Worm (Caenorhabditis elegans): ENCODE results near the gene K05F1.14.
"Not testable (repeated sequence)": the region's sequence is repeated elsewhere in the genome, so short reads cannot be mapped to it uniquely, and the experiment has no call there.

Gene K05F1.14

DNA sequence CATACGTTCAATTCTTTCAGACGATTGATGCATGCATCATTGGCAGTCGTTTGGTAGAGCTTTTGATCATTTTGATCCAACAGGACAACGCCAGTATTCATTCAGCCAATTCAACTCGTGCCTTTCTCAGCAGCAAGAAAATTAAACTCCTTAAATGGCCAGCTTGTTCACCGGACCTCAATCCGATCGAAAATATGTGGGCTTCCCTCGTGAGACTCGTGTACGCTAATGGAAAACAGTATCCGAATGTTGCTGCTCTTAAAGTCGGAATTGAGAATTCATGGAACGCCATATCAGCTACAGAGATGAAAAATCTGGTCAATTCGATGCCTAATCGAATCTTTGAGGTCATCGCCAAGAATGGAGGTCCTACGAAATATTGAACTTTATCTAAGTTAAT, 23.0 kb upstream of the K05F1.14 start, which contains the start of gene wago-5:
Gene wago-5 (minus strand): TSS at position 101 of the 400 bp plus-strand sequence.
- TF ChIP-seq tra-4, hmbx-1, ceh-36 (tag; optimal IDR thresholded peaks at IDR 0.05): not testable (repeated sequence)

DNA sequence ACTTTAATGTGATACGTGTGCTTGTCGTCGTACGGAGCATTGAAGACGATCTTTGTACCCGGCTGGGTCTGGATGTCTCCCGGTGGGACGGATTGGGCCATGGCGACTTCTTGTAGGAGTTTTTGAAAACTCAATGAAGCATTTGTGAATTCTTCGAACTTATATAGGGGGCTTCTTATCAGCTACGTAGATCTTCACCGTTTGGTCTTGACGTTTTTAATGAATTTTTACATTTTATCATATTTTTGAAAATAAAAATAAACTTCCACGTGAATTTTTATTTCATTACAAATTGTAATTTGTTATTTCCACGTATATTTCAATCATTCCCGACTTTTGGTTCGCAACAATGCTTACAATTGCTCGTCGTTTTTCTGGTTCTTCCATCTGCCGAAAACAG, 17.8 kb upstream of the K05F1.14 start, which contains the start of the genes msp-64 and ZK1248.5:
Gene msp-64 (minus strand): TSS at position 101 of the 400 bp plus-strand sequence.
Gene ZK1248.5 (plus strand): TSS at position 285 of the 400 bp plus-strand sequence.
- no peak for TF ChIP-seq F13C5.2 (tag; optimal IDR thresholded peaks at IDR 0.05)
- TF ChIP-seq flt-1 (GFP tag; IDR thresholded peaks at IDR 0.05): no peak
- no peak for TF ChIP-seq ama-1 (optimal IDR thresholded peaks at IDR 0.05)
- TF ChIP-seq pes-1 (GFP tag; IDR thresholded peaks at IDR 0.05): no peak
- TF ChIP-seq ceh-13 (GFP tag; optimal IDR thresholded peaks at IDR 0.05): no peak
- no peak for TF ChIP-seq sea-1 (GFP tag; conservative IDR thresholded peaks at IDR 0.05)
- no peak for TF ChIP-seq ceh-36 (tag; optimal IDR thresholded peaks at IDR 0.05)
- no peak for TF ChIP-seq aly-1 (tag; optimal IDR thresholded peaks at IDR 0.05)
- no peak for TF ChIP-seq tbx-11 (GFP tag; IDR thresholded peaks at IDR 0.05)
- TF ChIP-seq hnd-1 (tag; optimal IDR thresholded peaks at IDR 0.05): no peak
- no peak for TF ChIP-seq tbx-37 (GFP tag; conservative IDR thresholded peaks at IDR 0.05)
- no peak for TF ChIP-seq B0310.2 (tag; optimal IDR thresholded peaks at IDR 0.05)
- no peak for TF ChIP-seq hmg-4 (GFP tag; optimal IDR thresholded peaks at IDR 0.05)
- TF ChIP-seq ets-7 (tag; optimal IDR thresholded peaks at IDR 0.05): no peak
- no peak for TF ChIP-seq hmbx-1 (tag; optimal IDR thresholded peaks at IDR 0.05)

DNA sequence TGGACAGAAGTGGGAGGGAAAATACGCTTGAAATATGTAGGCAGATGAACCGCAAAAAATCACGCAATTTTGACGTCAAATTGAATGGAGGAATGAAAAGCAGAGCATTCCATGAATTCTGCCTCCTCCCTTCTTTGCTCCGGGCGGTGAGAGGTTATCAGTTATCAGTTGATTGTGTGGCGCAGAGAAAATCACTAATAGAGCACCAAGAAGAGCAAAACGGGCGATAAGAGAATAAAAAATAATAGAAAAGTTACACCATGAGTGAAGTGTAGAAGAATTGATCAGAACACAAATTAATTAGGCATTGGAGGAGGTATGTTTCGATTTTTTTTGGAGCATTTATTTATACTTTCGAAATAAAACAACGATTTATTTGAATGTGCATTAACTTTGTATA, 14.2 kb upstream of the K05F1.14 start:
- TF ChIP-seq F13C5.2 (tag; optimal IDR thresholded peaks at IDR 0.05) (no peak), pes-1 (GFP tag; IDR thresholded peaks at IDR 0.05) (no peak), hmg-4 (GFP tag; optimal IDR thresholded peaks at IDR 0.05) (no peak), hnd-1 (tag; optimal IDR thresholded peaks at IDR 0.05) (no peak), aly-1 (tag; optimal IDR thresholded peaks at IDR 0.05) (no peak), hmbx-1 (tag; optimal IDR thresholded peaks at IDR 0.05) (no peak), tbx-11 (GFP tag; IDR thresholded peaks at IDR 0.05) (no peak), ets-7 (tag; optimal IDR thresholded peaks at IDR 0.05) (no peak)

DNA sequence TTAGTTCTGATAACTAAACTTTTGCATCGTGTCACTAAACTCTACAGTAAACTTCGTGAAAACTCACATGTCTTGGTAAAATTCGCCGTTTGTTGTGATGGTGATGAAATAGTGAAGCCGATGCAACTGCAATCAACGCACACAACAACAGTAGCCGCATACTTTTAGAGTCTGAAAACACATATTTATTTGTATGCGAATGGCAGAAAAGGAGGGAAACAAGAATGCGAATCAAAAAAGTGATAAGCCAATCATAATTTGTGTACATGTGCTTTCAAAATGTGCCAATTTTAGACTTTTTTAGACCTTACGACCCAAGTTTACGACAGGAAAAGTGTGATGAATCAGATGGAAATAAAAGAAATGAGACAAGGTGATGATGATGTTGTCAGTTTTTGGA, 12.9 kb upstream of the K05F1.14 start, which contains the start of gene K05F1.10:
Gene K05F1.10 (minus strand): TSS at position 171 of the 400 bp plus-strand sequence.
- no peak for TF ChIP-seq ceh-36 (tag; optimal IDR thresholded peaks at IDR 0.05)
- TF ChIP-seq flt-1 (GFP tag; IDR thresholded peaks at IDR 0.05): no peak
- TF ChIP-seq pes-1 (GFP tag; IDR thresholded peaks at IDR 0.05): no peak
- TF ChIP-seq tbx-37 (GFP tag; conservative IDR thresholded peaks at IDR 0.05): no peak
- no peak for TF ChIP-seq F13C5.2 (tag; optimal IDR thresholded peaks at IDR 0.05)
- no peak for TF ChIP-seq ama-1 (optimal IDR thresholded peaks at IDR 0.05)
- TF ChIP-seq B0310.2 (tag; optimal IDR thresholded peaks at IDR 0.05): no peak
- no peak for TF ChIP-seq aly-1 (tag; optimal IDR thresholded peaks at IDR 0.05)
- no peak for TF ChIP-seq scrt-1 (GFP tag; IDR thresholded peaks at IDR 0.05)
- no peak for TF ChIP-seq sea-1 (GFP tag; conservative IDR thresholded peaks at IDR 0.05)
- TF ChIP-seq ceh-13 (GFP tag; optimal IDR thresholded peaks at IDR 0.05): no peak
- TF ChIP-seq ets-7 (tag; optimal IDR thresholded peaks at IDR 0.05): no peak

DNA sequence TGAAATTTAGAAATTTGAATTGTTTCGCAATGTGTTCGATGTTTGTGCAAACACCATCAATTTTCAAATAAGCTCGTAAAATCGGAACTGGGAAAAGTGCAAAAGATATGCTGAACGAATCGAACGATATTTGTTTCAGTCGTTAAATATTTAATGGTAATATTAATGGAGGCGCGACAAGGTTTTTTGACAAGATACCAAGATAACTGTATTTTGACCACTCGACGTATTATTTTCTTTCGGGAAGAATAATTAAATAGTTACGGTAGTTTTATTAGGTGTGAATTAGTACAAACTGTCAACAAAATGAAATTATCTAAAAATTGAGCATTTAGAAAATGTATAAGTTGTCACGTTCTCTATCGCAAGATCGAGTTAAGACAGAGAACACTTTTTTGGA, 11.9 kb upstream of the K05F1.14 start:
- TF ChIP-seq ama-1 (optimal IDR thresholded peaks at IDR 0.05): no peak
- TF ChIP-seq ceh-13 (GFP tag; optimal IDR thresholded peaks at IDR 0.05): no peak
- TF ChIP-seq scrt-1 (GFP tag; IDR thresholded peaks at IDR 0.05): no peak
- no peak for TF ChIP-seq tbx-11 (GFP tag; IDR thresholded peaks at IDR 0.05)
- TF ChIP-seq hnd-1 (tag; optimal IDR thresholded peaks at IDR 0.05): no peak
- TF ChIP-seq pes-1 (GFP tag; IDR thresholded peaks at IDR 0.05): no peak
- no peak for TF ChIP-seq B0310.2 (tag; optimal IDR thresholded peaks at IDR 0.05)
- TF ChIP-seq sea-1 (GFP tag; conservative IDR thresholded peaks at IDR 0.05): no peak
- TF ChIP-seq ets-7 (tag; optimal IDR thresholded peaks at IDR 0.05): no peak
- TF ChIP-seq flt-1 (GFP tag; IDR thresholded peaks at IDR 0.05): no peak

DNA sequence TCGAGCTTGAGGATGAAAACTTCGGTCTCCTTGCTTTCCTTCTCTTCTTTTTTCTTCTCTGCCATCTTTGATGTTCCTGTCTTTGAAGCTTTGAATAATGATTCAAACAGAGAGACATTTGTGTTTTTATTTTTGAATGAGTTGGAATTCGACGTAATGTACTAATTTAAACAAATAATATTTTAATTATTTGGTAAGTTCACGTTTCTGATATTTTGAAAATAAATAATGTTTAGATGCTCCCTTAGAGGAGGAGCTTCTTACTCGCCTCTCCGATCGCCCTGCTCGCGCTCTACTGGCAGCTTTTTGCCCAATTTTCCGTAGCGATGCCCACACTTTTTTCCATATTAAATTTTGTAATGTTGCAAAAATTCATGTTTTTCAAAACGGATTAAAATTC, 8.7 kb upstream of the K05F1.14 start, which contains the start of the genes K05F1.9 and K05F1.1:
Gene K05F1.9 (minus strand): TSS at position 101 of the 400 bp plus-strand sequence.
Gene K05F1.1 (plus strand): TSS at position 308 of the 400 bp plus-strand sequence.
- TF ChIP-seq flt-1 (GFP tag; IDR thresholded peaks at IDR 0.05): no peak
- TF ChIP-seq hmg-4 (GFP tag; optimal IDR thresholded peaks at IDR 0.05): no peak
- TF ChIP-seq aly-1 (tag; optimal IDR thresholded peaks at IDR 0.05): no peak

DNA sequence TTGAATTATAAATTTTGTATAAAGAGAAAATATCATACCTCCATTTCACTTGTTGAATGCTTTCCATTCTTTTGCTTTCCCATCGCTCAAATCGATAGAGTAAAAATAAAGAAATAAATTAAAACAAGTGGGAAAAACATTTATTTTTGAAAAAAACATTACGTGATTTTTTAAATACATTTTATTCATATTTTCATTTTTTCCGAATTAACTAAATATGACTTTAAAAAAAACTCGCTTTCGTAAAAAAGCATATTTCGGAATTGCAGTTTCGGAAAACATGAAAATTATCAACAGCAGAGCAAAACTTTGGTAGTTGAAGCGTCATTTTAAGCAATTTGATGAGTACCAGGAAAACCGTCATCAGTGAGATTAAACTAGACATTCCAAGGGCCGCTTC, 7.2 kb upstream of the K05F1.14 start, which contains the start of gene K05F1.8:
Gene K05F1.8 (minus strand): TSS at position 101 of the 400 bp plus-strand sequence.
- TF ChIP-seq hnd-1 (tag; optimal IDR thresholded peaks at IDR 0.05) (no peak), F13C5.2 (tag; optimal IDR thresholded peaks at IDR 0.05) (no peak), scrt-1 (GFP tag; IDR thresholded peaks at IDR 0.05) (no peak), ets-7 (tag; optimal IDR thresholded peaks at IDR 0.05) (no peak), tbx-37 (GFP tag; conservative IDR thresholded peaks at IDR 0.05) (no peak), tra-4 (tag; optimal IDR thresholded peaks at IDR 0.05) (no peak), B0310.2 (tag; optimal IDR thresholded peaks at IDR 0.05) (no peak), tbx-11 (GFP tag; IDR thresholded peaks at IDR 0.05) (no peak), ceh-36 (tag; optimal IDR thresholded peaks at IDR 0.05) (no peak), hmbx-1 (tag; optimal IDR thresholded peaks at IDR 0.05) (no peak), ama-1 (optimal IDR thresholded peaks at IDR 0.05) (no peak), hmg-4 (GFP tag; optimal IDR thresholded peaks at IDR 0.05) (no peak), aly-1 (tag; optimal IDR thresholded peaks at IDR 0.05) (no peak), pes-1 (GFP tag; IDR thresholded peaks at IDR 0.05) (no peak), ceh-13 (GFP tag; optimal IDR thresholded peaks at IDR 0.05) (no peak), sea-1 (GFP tag; conservative IDR thresholded peaks at IDR 0.05) (no peak)

DNA sequence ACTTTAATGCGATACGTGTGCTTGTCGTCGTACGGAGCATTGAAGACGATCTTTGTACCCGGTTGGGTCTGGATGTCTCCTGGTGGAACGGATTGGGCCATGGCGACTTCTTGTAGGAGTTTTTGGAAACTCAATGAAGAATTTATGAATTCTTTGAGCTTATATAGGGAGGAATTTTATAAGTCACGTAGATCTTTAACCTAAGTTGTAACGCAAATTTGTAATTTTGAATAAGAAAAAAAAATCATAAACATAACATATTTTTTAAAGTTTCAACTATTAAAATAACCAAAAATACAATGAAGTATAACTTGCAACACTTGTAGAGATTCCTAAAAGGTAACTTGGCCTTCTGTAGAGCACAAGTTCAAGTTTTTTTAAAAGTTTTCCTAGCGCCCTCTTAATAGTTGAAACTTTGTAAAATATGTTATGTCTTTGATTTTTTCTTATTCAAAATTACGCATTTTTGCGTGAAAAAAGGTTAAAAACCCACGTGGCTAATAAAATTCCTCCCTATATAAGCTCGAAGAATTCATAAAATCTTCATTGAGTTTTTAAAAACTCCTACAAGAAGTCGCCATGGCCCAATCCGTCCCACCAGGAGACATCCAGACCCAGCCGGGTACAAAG, 5.1 kb upstream of the K05F1.14 start, which contains the start of the genes msp-63 and msp-142:
Gene msp-63 (minus strand): TSS at position 101 of the 630 bp plus-strand sequence.
Gene msp-142 (plus strand): TSS at position 580 of the 630 bp plus-strand sequence.
- no peak for TF ChIP-seq tbx-11 (GFP tag; IDR thresholded peaks at IDR 0.05)
- no peak for TF ChIP-seq flt-1 (GFP tag; IDR thresholded peaks at IDR 0.05)
- TF ChIP-seq F13C5.2 (tag; optimal IDR thresholded peaks at IDR 0.05): no peak
- TF ChIP-seq pes-1 (GFP tag; IDR thresholded peaks at IDR 0.05): no peak
- TF ChIP-seq hnd-1 (tag; optimal IDR thresholded peaks at IDR 0.05): no peak
- TF ChIP-seq ets-7 (tag; optimal IDR thresholded peaks at IDR 0.05): no peak
- no peak for TF ChIP-seq sea-1 (GFP tag; conservative IDR thresholded peaks at IDR 0.05)
- no peak for TF ChIP-seq hmbx-1 (tag; optimal IDR thresholded peaks at IDR 0.05)
- no peak for TF ChIP-seq tra-4 (tag; optimal IDR thresholded peaks at IDR 0.05)
- no peak for TF ChIP-seq B0310.2 (tag; optimal IDR thresholded peaks at IDR 0.05)
- TF ChIP-seq ceh-13 (GFP tag; optimal IDR thresholded peaks at IDR 0.05): no peak
